Comparison of ENCODE assay signal across 5 fruit fly cellular contexts in the genomic region with DNA sequence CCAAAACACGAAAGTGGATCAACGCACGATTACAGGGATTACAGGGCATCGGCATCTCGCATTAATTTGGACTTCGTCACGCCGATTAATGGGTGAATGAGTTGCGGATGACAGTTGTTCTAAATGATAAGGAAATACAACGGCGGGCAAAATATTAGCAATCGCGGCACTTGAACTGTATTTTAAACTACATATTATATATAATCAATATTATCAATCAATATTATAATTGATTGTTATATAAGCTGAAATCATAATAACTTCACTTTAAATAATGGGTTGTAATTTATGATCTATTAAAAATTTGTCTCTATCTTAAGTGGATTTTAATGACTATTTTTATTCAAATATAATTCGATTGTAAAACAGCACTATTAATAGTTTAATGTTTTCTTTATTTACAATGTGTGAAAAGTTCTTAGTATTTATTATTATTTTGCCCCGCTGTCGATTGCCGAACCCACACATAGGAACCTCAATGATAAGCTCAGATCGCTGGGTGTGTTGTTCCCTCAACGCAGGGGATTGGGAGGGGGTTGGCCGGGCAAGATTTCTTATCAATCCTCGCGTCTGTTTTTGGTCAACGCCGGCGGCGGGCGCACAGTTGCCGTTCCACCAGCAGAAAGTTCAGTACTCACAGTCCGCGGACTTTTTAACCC.
TF ChIP-seq lines count a peak whose summit lies in the region.

No protein-coding gene starts in this region.

- no peak for TF ChIP-seq CTCF in whole organism, embryonic (GFP tag; optimal IDR thresholded peaks at IDR 0.05; lab: Kevin White, UChicago)

TF ChIP-seq in whole organism, adult, 20 proteins besides CTCF, POLR2A, EP300 and RAD21:
- peak; percentile 53 for TF ChIP-seq Mnt (GFP tag; optimal IDR thresholded peaks at IDR 0.05; lab: Kevin White, UChicago)
- no peak for TF ChIP-seq ovo (GFP tag; optimal IDR thresholded peaks at IDR 0.05; lab: Kevin White, UChicago)
- no peak for TF ChIP-seq pad (GFP tag; optimal IDR thresholded peaks at IDR 0.05; lab: Kevin White, UChicago)
- peak; percentile 12 for TF ChIP-seq CG5204 (GFP tag; optimal IDR thresholded peaks at IDR 0.05; lab: Kevin White, UChicago)
- peak; percentile 70 for TF ChIP-seq CG14711 (tag; optimal IDR thresholded peaks at IDR 0.05; lab: Kevin White, UChicago)
- TF ChIP-seq CG11617 (GFP tag; optimal IDR thresholded peaks at IDR 0.05; lab: Kevin White, UChicago), result peak; percentile 81
- peak; percentile 83 for TF ChIP-seq CG7101 (tag; optimal IDR thresholded peaks at IDR 0.05; lab: Kevin White, UChicago)
- peak; percentile 66 for TF ChIP-seq cic (GFP tag; optimal IDR thresholded peaks at IDR 0.05; lab: Kevin White, UChicago)
- TF ChIP-seq CG1620 (GFP tag; optimal IDR thresholded peaks at IDR 0.05; lab: Kevin White, UChicago), result no peak
- TF ChIP-seq tj (GFP tag; optimal IDR thresholded peaks at IDR 0.05; lab: Kevin White, UChicago), result peak; percentile 44
- peak; percentile 92 for TF ChIP-seq kay (GFP tag; lab: Kevin White, UChicago; ENCODE audit: borderline replicate concordance)
- TF ChIP-seq CG7045 (GFP tag; optimal IDR thresholded peaks at IDR 0.05; lab: Kevin White, UChicago), result peak; percentile 54
- peak; percentile 2 for TF ChIP-seq Hr96 (GFP tag; optimal IDR thresholded peaks at IDR 0.05; lab: Kevin White, UChicago)
- TF ChIP-seq CG33017 (tag; optimal IDR thresholded peaks at IDR 0.05; lab: Kevin White, UChicago), result peak; percentile 88
- peak; percentile 43 for TF ChIP-seq CG12768 (GFP tag; optimal IDR thresholded peaks at IDR 0.05; lab: Kevin White, UChicago)
- TF ChIP-seq toe (GFP tag; optimal IDR thresholded peaks at IDR 0.05; lab: Kevin White, UChicago), result no peak

TF ChIP-seq in whole organism, embryonic, 481 proteins besides CTCF, POLR2A, EP300 and RAD21 (continues in another document):
- TF ChIP-seq lbe (GFP tag; optimal IDR thresholded peaks at IDR 0.05; lab: Kevin White, UChicago) (no peak), CG17186 (GFP tag; optimal IDR thresholded peaks at IDR 0.05; lab: Kevin White, UChicago) (no peak), PHDP (tag; optimal IDR thresholded peaks at IDR 0.05; lab: Kevin White, UChicago) (peak; percentile 68), fu2 (GFP tag; optimal IDR thresholded peaks at IDR 0.05; lab: Kevin White, UChicago) (no peak), tgo (GFP tag; IDR thresholded peaks at IDR 0.05; lab: Robert Waterston, UW) (no peak), CG4820 (GFP tag; optimal IDR thresholded peaks at IDR 0.05; lab: Kevin White, UChicago) (no peak), psq (GFP tag; optimal IDR thresholded peaks at IDR 0.05; lab: Kevin White, UChicago) (no peak), CG3407 (GFP tag; optimal IDR thresholded peaks at IDR 0.05; lab: Kevin White, UChicago) (no peak), Ets97D (GFP tag; optimal IDR thresholded peaks at IDR 0.05; lab: Kevin White, UChicago) (no peak), sens (GFP tag; lab: Kevin White, UChicago) (peak; percentile 68), Gug (GFP tag; IDR thresholded peaks at IDR 0.05; lab: Robert Waterston, UW) (no peak), NK7.1 (GFP tag; optimal IDR thresholded peaks at IDR 0.05; lab: Kevin White, UChicago) (no peak), Camta (GFP tag; optimal IDR thresholded peaks at IDR 0.05; lab: Kevin White, UChicago) (no peak), rib (GFP tag; IDR thresholded peaks at IDR 0.05; lab: Robert Waterston, UW) (no peak), Sry-δ (GFP tag; optimal IDR thresholded peaks at IDR 0.05; lab: Kevin White, UChicago) (no peak), amos (GFP tag; IDR thresholded peaks at IDR 0.05; lab: Robert Waterston, UW; ENCODE audit: partially characterized antibody) (no peak), CG6683 (GFP tag; optimal IDR thresholded peaks at IDR 0.05; lab: Kevin White, UChicago) (peak; percentile 23), CG12155 (GFP tag; optimal IDR thresholded peaks at IDR 0.05; lab: Kevin White, UChicago) (peak; percentile 8)

TF ChIP-seq in whole organism, prepupa, 60 proteins besides CTCF, POLR2A, EP300 and RAD21 (continues in another document):
- peak; percentile 43; the same call in 2 of the 3 replicates for TF ChIP-seq CG6163 (GFP tag; IDR thresholded peaks at IDR 0.05; lab: Robert Waterston, UW)
- no peak for TF ChIP-seq Hr38 (GFP tag; optimal IDR thresholded peaks at IDR 0.05; lab: Kevin White, UChicago)
- TF ChIP-seq dsx (GFP tag; optimal IDR thresholded peaks at IDR 0.05; lab: Kevin White, UChicago; ENCODE audit: poor library complexity, severe bottlenecking), result peak; percentile 79
- TF ChIP-seq Smox (GFP tag; optimal IDR thresholded peaks at IDR 0.05; lab: Kevin White, UChicago), result peak; percentile 5
- no peak for TF ChIP-seq CG31627 (GFP tag; optimal IDR thresholded peaks at IDR 0.05; lab: Kevin White, UChicago)
- peak; percentile 52 for TF ChIP-seq esn (GFP tag; optimal IDR thresholded peaks at IDR 0.05; lab: Kevin White, UChicago)
- TF ChIP-seq Sox15 (GFP tag; optimal IDR thresholded peaks at IDR 0.05; lab: Kevin White, UChicago), result no peak
- TF ChIP-seq svp (GFP tag; lab: Kevin White, UChicago), result peak; percentile 92
- no peak for TF ChIP-seq CG1621 (tag; optimal IDR thresholded peaks at IDR 0.05; lab: Kevin White, UChicago)
- TF ChIP-seq ss (GFP tag; optimal IDR thresholded peaks at IDR 0.05; lab: Kevin White, UChicago), result peak in 1 of 2 experiments; percentile 47
- TF ChIP-seq salr (GFP tag; optimal IDR thresholded peaks at IDR 0.05; lab: Kevin White, UChicago), result no peak
- TF ChIP-seq dac (GFP tag; optimal IDR thresholded peaks at IDR 0.05; lab: Kevin White, UChicago), result no peak
- TF ChIP-seq fkh (GFP tag; optimal IDR thresholded peaks at IDR 0.05; lab: Kevin White, UChicago), result no peak
- peak; percentile 35 for TF ChIP-seq spab (GFP tag; optimal IDR thresholded peaks at IDR 0.05; lab: Kevin White, UChicago)
- TF ChIP-seq Hr4 (GFP tag; optimal IDR thresholded peaks at IDR 0.05; lab: Kevin White, UChicago), result no peak
- TF ChIP-seq Eip75B (GFP tag; optimal IDR thresholded peaks at IDR 0.05; lab: Kevin White, UChicago), result no peak
- no peak for TF ChIP-seq Lpt (GFP tag; optimal IDR thresholded peaks at IDR 0.05; lab: Kevin White, UChicago)
- TF ChIP-seq Hr39 (GFP tag; optimal IDR thresholded peaks at IDR 0.05; lab: Kevin White, UChicago), result no peak

TF ChIP-seq in whole organism, pupa, 21 proteins besides CTCF, POLR2A, EP300 and RAD21 (continues in another document):
- TF ChIP-seq CG10348 (GFP tag; IDR thresholded peaks at IDR 0.05; lab: Robert Waterston, UW) (no peak), EcR (GFP tag; optimal IDR thresholded peaks at IDR 0.05; lab: Kevin White, UChicago) (peak; percentile 88), Snoo (tag; optimal IDR thresholded peaks at IDR 0.05; lab: Kevin White, UChicago) (peak; percentile 33), CG34367 (tag; optimal IDR thresholded peaks at IDR 0.05; lab: Kevin White, UChicago) (peak; percentile 25), CG9948 (tag; optimal IDR thresholded peaks at IDR 0.05; lab: Kevin White, UChicago) (peak; percentile 55), CG14655 (GFP tag; optimal IDR thresholded peaks at IDR 0.05; lab: Kevin White, UChicago) (no peak), CG32121 (GFP tag; IDR thresholded peaks at IDR 0.05; lab: Robert Waterston, UW) (0 out of 2 replicates have a peak, but pooled peaks have one; percentile 36), Pif1A (GFP tag; optimal IDR thresholded peaks at IDR 0.05; lab: Kevin White, UChicago) (peak; percentile 22), gl (tag; optimal IDR thresholded peaks at IDR 0.05; lab: Kevin White, UChicago) (no peak), CG4496 (GFP tag; IDR thresholded peaks at IDR 0.05; lab: Robert Waterston, UW) (no peak; the same call in 2 of the 3 replicates), CG13204 (GFP tag; optimal IDR thresholded peaks at IDR 0.05; lab: Kevin White, UChicago) (peak; percentile 78), Pif1B (GFP tag; optimal IDR thresholded peaks at IDR 0.05; lab: Kevin White, UChicago) (no peak), CG8159 (tag; optimal IDR thresholded peaks at IDR 0.05; lab: Kevin White, UChicago) (peak; percentile 83), CG17806 (tag; optimal IDR thresholded peaks at IDR 0.05; lab: Kevin White, UChicago) (peak; percentile 35), rn (GFP tag; IDR thresholded peaks at IDR 0.05; lab: Robert Waterston, UW) (no peak), D1 (tag; optimal IDR thresholded peaks at IDR 0.05; lab: Kevin White, UChicago) (no peak), CG8301 (tag; optimal IDR thresholded peaks at IDR 0.05; lab: Kevin White, UChicago) (peak; percentile 40), CG12605 (GFP tag; IDR thresholded peaks at IDR 0.05; lab: Robert Waterston, UW) (no peak), CG15710 (tag; optimal IDR thresholded peaks at IDR 0.05; lab: Kevin White, UChicago) (peak; percentile 65)

TF ChIP-seq in whole organism, wandering third instar larva, 38 proteins besides CTCF, POLR2A, EP300 and RAD21 (continues in another document):
- TF ChIP-seq ey (GFP tag; optimal IDR thresholded peaks at IDR 0.05; lab: Kevin White, UChicago) (no peak), tai (GFP tag; optimal IDR thresholded peaks at IDR 0.05; lab: Kevin White, UChicago) (no peak), Hnf4 (GFP tag; optimal IDR thresholded peaks at IDR 0.05; lab: Kevin White, UChicago) (peak; percentile 54), Hr83 (GFP tag; optimal IDR thresholded peaks at IDR 0.05; lab: Kevin White, UChicago; ENCODE audit: poor library complexity, severe bottlenecking) (peak; percentile 44), h (GFP tag; optimal IDR thresholded peaks at IDR 0.05; lab: Kevin White, UChicago) (peak; percentile 55), OdsH (GFP tag; optimal IDR thresholded peaks at IDR 0.05; lab: Kevin White, UChicago) (peak; percentile 52), Dif (GFP tag; optimal IDR thresholded peaks at IDR 0.05; lab: Kevin White, UChicago; ENCODE audit: partially characterized antibody) (no peak), Vsx2 (GFP tag; optimal IDR thresholded peaks at IDR 0.05; lab: Kevin White, UChicago; ENCODE audit: partially characterized antibody) (no peak), psq (GFP tag; optimal IDR thresholded peaks at IDR 0.05; lab: Kevin White, UChicago) (peak; percentile 80), woc (GFP tag; optimal IDR thresholded peaks at IDR 0.05; lab: Kevin White, UChicago) (no peak), Rel (GFP tag; optimal IDR thresholded peaks at IDR 0.05; lab: Kevin White, UChicago) (no peak), Rel (tag; optimal IDR thresholded peaks at IDR 0.05; lab: Kevin White, UChicago) (peak; percentile 86), CG9705 (GFP tag; optimal IDR thresholded peaks at IDR 0.05; lab: Kevin White, UChicago) (no peak), HLH106 (tag; optimal IDR thresholded peaks at IDR 0.05; lab: Kevin White, UChicago) (peak; percentile 73), Jra (GFP tag; optimal IDR thresholded peaks at IDR 0.05; lab: Kevin White, UChicago) (peak; percentile 4), foxo (GFP tag; optimal IDR thresholded peaks at IDR 0.05; lab: Kevin White, UChicago) (peak in 1 of 2 experiments; percentile 75), fru (GFP tag; optimal IDR thresholded peaks at IDR 0.05; lab: Kevin White, UChicago) (peak; percentile 42), lola (GFP tag; optimal IDR thresholded peaks at IDR 0.05; lab: Kevin White, UChicago) (no peak), Dfd (GFP tag; optimal IDR thresholded peaks at IDR 0.05; lab: Kevin White, UChicago) (no peak), Sp1 (GFP tag; optimal IDR thresholded peaks at IDR 0.05; lab: Kevin White, UChicago) (peak; percentile 82), Mio (GFP tag; optimal IDR thresholded peaks at IDR 0.05; lab: Kevin White, UChicago) (no peak)
